Worm (Caenorhabditis elegans): ENCODE data around the gene cyp-33C3.

- TF ChIP-seq T22C8.4 (GFP tag; IDR thresholded peaks at IDR 0.05) = no peak
- TF ChIP-seq ztf-23 (GFP tag; IDR thresholded peaks at IDR 0.05) = no peak
- TF ChIP-seq ztf-29 (GFP tag; IDR thresholded peaks at IDR 0.05) = no peak
- TF ChIP-seq klf-2 (GFP tag; conservative IDR thresholded peaks at IDR 0.05) = no peak
- no peak for TF ChIP-seq flt-1 (GFP tag; IDR thresholded peaks at IDR 0.05)
- no peak for TF ChIP-seq cog-1 (tag; optimal IDR thresholded peaks at IDR 0.05)
- TF ChIP-seq med-1 (GFP tag; optimal IDR thresholded peaks at IDR 0.05; ENCODE audit: insufficient read depth) = no peak
- TF ChIP-seq tab-1 (GFP tag; IDR thresholded peaks at IDR 0.05) = no peak
These were observed 31.8 kb downstream of the cyp-33C3 start, which contains the start of the genes Y5H2A.4 and abu-4 for ce11 chrV:2274253-2274892.

Data from whole organism, midembryonic.